Worm (Caenorhabditis elegans) whole organism, mixed stage, embryonic: ENCODE measurements around the gene F43G6.4.

ENCODE experiments used
- bed-3 ChIP-seq: fragments of 200-800 bp; sonication (Bioruptor generic); optimal IDR thresholded peaks from 3 replicates; lab custom pipeline; 2018; ENCODE audit warnings: mild to moderate bottlenecking, missing genetic modification characterization, moderate library complexity, missing compliant biosample characterization
- blmp-1 ChIP-seq: fragments of 150-350 bp; optimal IDR thresholded peaks from 2 replicates; lab custom pipeline; 2014; ENCODE audit warnings: missing biosample characterization, missing genetic modification characterization
- ceh-43 ChIP-seq: fragments of 200-800 bp; sonication (Bioruptor generic); optimal IDR thresholded peaks from 2 replicates; lab custom pipeline; 2018; ENCODE audit warnings: mild to moderate bottlenecking, missing genetic modification characterization, moderate library complexity, missing compliant biosample characterization
- ceh-83 ChIP-seq: fragments of 200-800 bp; sonication (Bioruptor generic); optimal IDR thresholded peaks from 2 replicates; lab custom pipeline; 2018; ENCODE audit warnings: mild to moderate bottlenecking, missing genetic modification characterization, missing compliant biosample characterization
- ces-1 ChIP-seq: fragments of 150-350 bp; optimal IDR thresholded peaks from 2 replicates; lab custom pipeline; 2014; ENCODE audit warnings: missing biosample characterization, missing genetic modification reagents, missing genetic modification characterization
- cnd-1 ChIP-seq: fragments of 200-800 bp; sonication (Bioruptor generic); optimal IDR thresholded peaks from 2 replicates; lab custom pipeline; 2018; ENCODE audit warnings: mild to moderate bottlenecking, missing genetic modification characterization, missing compliant biosample characterization
- drap-1 ChIP-seq: fragments of 200-800 bp; sonication (Bioruptor generic); optimal IDR thresholded peaks from 3 replicates; lab custom pipeline; 2018; ENCODE audit warnings: mild to moderate bottlenecking, missing genetic modification characterization, missing compliant biosample characterization
- elt-1 ChIP-seq: sonication (generic microtip); optimal IDR thresholded peaks from 2 replicates; lab custom pipeline; 2017; ENCODE audit warnings: missing genetic modification characterization, mild to moderate bottlenecking, missing compliant biosample characterization, antibody characterized with exemption, moderate library complexity, borderline replicate concordance; ENCODE audit not compliant: insufficient read depth
- elt-3 ChIP-seq: fragments of 150-350 bp; optimal IDR thresholded peaks from 2 replicates; lab custom pipeline; 2014; ENCODE audit warnings: missing biosample characterization, missing genetic modification characterization
- flh-1 ChIP-seq: fragments of 200-800 bp; sonication (Bioruptor generic); optimal IDR thresholded peaks from 2 replicates; lab custom pipeline; 2018; ENCODE audit warnings: mild to moderate bottlenecking, missing genetic modification characterization, moderate library complexity, missing compliant biosample characterization
- ham-2 ChIP-seq: fragments of 200-800 bp; sonication (Bioruptor generic); optimal IDR thresholded peaks from 2 replicates; lab custom pipeline; 2018; ENCODE audit warnings: mild to moderate bottlenecking, missing genetic modification characterization, missing compliant biosample characterization
- lin-13 ChIP-seq: fragments of 150-350 bp; optimal IDR thresholded peaks from 2 replicates; lab custom pipeline; 2014; ENCODE audit warnings: missing biosample characterization, missing genetic modification characterization
- mab-5 ChIP-seq: fragments of 150-350 bp; optimal IDR thresholded peaks from 2 replicates; lab custom pipeline; 2014; ENCODE audit warnings: missing biosample characterization, missing genetic modification characterization
- mls-2 ChIP-seq: sonication (generic microtip); optimal IDR thresholded peaks from 2 replicates; lab custom pipeline; 2016; ENCODE audit warnings: mild to moderate bottlenecking, missing genetic modification characterization, moderate library complexity, missing compliant biosample characterization
- nhr-12 ChIP-seq: fragments of 150-350 bp; optimal IDR thresholded peaks from 2 replicates; lab custom pipeline; 2014; ENCODE audit warnings: missing biosample characterization, missing genetic modification characterization
- nhr-2 ChIP-seq: fragments of 150-350 bp; optimal IDR thresholded peaks from 2 replicates; lab custom pipeline; 2014; ENCODE audit warnings: missing biosample characterization, missing genetic modification characterization
- nhr-237 ChIP-seq: fragments of 150-350 bp; optimal IDR thresholded peaks from 2 replicates; lab custom pipeline; 2014; ENCODE audit warnings: missing biosample characterization, missing genetic modification characterization
- nhr-76 ChIP-seq: sonication (generic microtip); optimal IDR thresholded peaks from 2 replicates; lab custom pipeline; 2017; ENCODE audit warnings: missing biosample characterization, missing genetic modification characterization
- sem-2 ChIP-seq: fragments of 200-800 bp; sonication (Bioruptor generic); optimal IDR thresholded peaks from 2 replicates; lab custom pipeline; 2018; ENCODE audit warnings: mild to moderate bottlenecking, missing genetic modification characterization, missing compliant biosample characterization
- sptf-1 ChIP-seq: sonication (generic microtip); optimal IDR thresholded peaks from 2 replicates; lab custom pipeline; 2017; ENCODE audit warnings: mild to moderate bottlenecking, missing genetic modification characterization, moderate library complexity, missing compliant biosample characterization
- unc-120 ChIP-seq: sonication (generic microtip); optimal IDR thresholded peaks from 2 replicates; lab custom pipeline; 2017; ENCODE audit warnings: missing genetic modification characterization, missing compliant biosample characterization; ENCODE audit not compliant: poor library complexity, severe bottlenecking
- unc-39 ChIP-seq: fragments of 150-350 bp; optimal IDR thresholded peaks from 2 replicates; lab custom pipeline; 2014; ENCODE audit warnings: missing biosample characterization, missing genetic modification characterization
- unc-62 ChIP-seq: fragments of 150-350 bp; optimal IDR thresholded peaks from 2 replicates; lab custom pipeline; 2014; ENCODE audit warnings: missing biosample characterization, missing genetic modification reagents, missing genetic modification characterization
- zip-8 ChIP-seq: fragments of 150-350 bp; optimal IDR thresholded peaks from 2 replicates; lab custom pipeline; 2014; ENCODE audit warnings: missing biosample characterization, missing genetic modification characterization
- ztf-11 ChIP-seq: fragments of 150-350 bp; optimal IDR thresholded peaks from 2 replicates; lab custom pipeline; 2014; ENCODE audit warnings: missing biosample characterization, missing genetic modification characterization

F43G6.4 gene

ce11 chrII:11819824-11820223, 29.3 kb downstream of the F43G6.4 start, which contains the start of gene Y6D1A.2:
Gene Y6D1A.2, minus strand, starts transcription at chrII:11819924.
- TF ChIP-seq elt-1 (tag; lab: Kevin White, UChicago), result peak; percentile 50
- no peak for TF ChIP-seq drap-1 (GFP tag; lab: Kevin White, UChicago)

ce11 chrII:11823566-11824308, 33.2 kb downstream of the F43G6.4 start, which contains the start of gene Y6D1A.1:
Gene Y6D1A.1, minus strand, starts transcription at chrII:11823616.
- TF ChIP-seq elt-3 (tag; lab: Kevin White, UChicago), result no peak
- no peak for TF ChIP-seq flh-1
- no peak for TF ChIP-seq ceh-43
- TF ChIP-seq ces-1 (GFP tag; lab: Kevin White, UChicago), result no peak
- no peak for TF ChIP-seq mab-5
- no peak for TF ChIP-seq ham-2 (GFP tag; lab: Kevin White, UChicago)
- no peak for TF ChIP-seq nhr-76 (tag; lab: Kevin White, UChicago)
- TF ChIP-seq zip-8, result no peak
- no peak for TF ChIP-seq nhr-2 (tag; lab: Kevin White, UChicago)
- no peak for TF ChIP-seq cnd-1 (tag; lab: Kevin White, UChicago)
- no peak for TF ChIP-seq drap-1 (GFP tag; lab: Kevin White, UChicago)
- TF ChIP-seq sem-2, result no peak
- no peak for TF ChIP-seq mls-2

- no peak for TF ChIP-seq lin-13 (tag; lab: Kevin White, UChicago)
- no peak for TF ChIP-seq cnd-1 (tag; lab: Kevin White, UChicago)
- no peak for TF ChIP-seq ztf-11
- TF ChIP-seq elt-1 (tag; lab: Kevin White, UChicago), result no peak
- TF ChIP-seq zip-8, result no peak
- no peak for TF ChIP-seq nhr-237
- TF ChIP-seq, all 35 proteins: peak for 0
Measured at ce11 chrII:11829920-11830319, 39.4 kb downstream of the F43G6.4 start, which contains the start of gene pes-5. Gene pes-5, minus strand, starts transcription at chrII:11830020.

- TF ChIP-seq mab-5 (peak; percentile 54), blmp-1 (tag; lab: Kevin White, UChicago) (no peak), unc-62 (GFP tag; lab: Kevin White, UChicago) (peak; percentile 38)
- TF ChIP-seq, all 35 proteins: peak for 2
Measured at ce11 chrII:11830601-11831000, 40.0 kb downstream of the F43G6.4 start.

ce11 chrII:11832475-11832874, 41.9 kb downstream of the F43G6.4 start, which contains the start of gene clec-144:
Gene clec-144, minus strand, starts transcription at chrII:11832575.
- no peak for TF ChIP-seq ceh-43
- TF ChIP-seq bed-3 (GFP tag; lab: Kevin White, UChicago), result no peak

- TF ChIP-seq nhr-12 (tag; lab: Kevin White, UChicago), result no peak
- no peak for TF ChIP-seq drap-1 (GFP tag; lab: Kevin White, UChicago)
Measured at ce11 chrII:11835208-11835607, 44.6 kb downstream of the F43G6.4 start, which contains the start of gene T27D12.6. Gene T27D12.6, plus strand, starts transcription at chrII:11835508.

ce11 chrII:11836554-11837218, 46.1 kb downstream of the F43G6.4 start:
- TF ChIP-seq mab-5 (no peak), nhr-12 (tag; lab: Kevin White, UChicago) (no peak), ceh-83 (GFP tag; lab: Kevin White, UChicago) (no peak), ces-1 (GFP tag; lab: Kevin White, UChicago) (no peak), ztf-11 (no peak), unc-120 (no peak), flh-1 (no peak)

ce11 chrII:11838353-11838752, 47.8 kb downstream of the F43G6.4 start:
- no peak for TF ChIP-seq cnd-1 (tag; lab: Kevin White, UChicago)
- TF ChIP-seq unc-39, result no peak
- no peak for TF ChIP-seq sptf-1 (tag; lab: Kevin White, UChicago)
- TF ChIP-seq lin-13 (tag; lab: Kevin White, UChicago), result no peak
- TF ChIP-seq ces-1 (GFP tag; lab: Kevin White, UChicago), result no peak
- no peak for TF ChIP-seq ceh-83 (GFP tag; lab: Kevin White, UChicago)
- no peak for TF ChIP-seq nhr-237
- TF ChIP-seq nhr-76 (tag; lab: Kevin White, UChicago), result no peak
